Worm (Caenorhabditis elegans) whole organism, late embryonic: ENCODE results near the gene ets-10.
"Not testable (repeated sequence)": the region's sequence is repeated elsewhere in the genome, so short reads cannot be mapped to it uniquely, and the experiment has no call there.

Experiments used
- Y22D7AL.16 ChIP-seq: sonication (generic microtip); optimal IDR thresholded peaks from 2 replicates; lab custom pipeline; 2016; ENCODE audit warnings: missing genetic modification characterization, missing compliant biosample characterization
- ahr-1 ChIP-seq: sonication (generic microtip); optimal IDR thresholded peaks from 2 replicates; lab custom pipeline; 2016; ENCODE audit warnings: missing genetic modification characterization, missing compliant biosample characterization
- ama-1 ChIP-seq: fragments of 150-350 bp; optimal IDR thresholded peaks from 2 replicates; lab custom pipeline; 2014
- ceh-18 ChIP-seq: sonication (generic microtip); optimal IDR thresholded peaks from 2 replicates; lab custom pipeline; 2016; ENCODE audit warnings: missing genetic modification characterization, missing compliant biosample characterization
- ceh-22 ChIP-seq: sonication (generic microtip); optimal IDR thresholded peaks from 2 replicates; lab custom pipeline; 2017; ENCODE audit warnings: missing biosample characterization, missing genetic modification characterization
- ceh-30 ChIP-seq: fragments of 150-350 bp; optimal IDR thresholded peaks from 2 replicates; lab custom pipeline; 2014; ENCODE audit warnings: missing biosample characterization, missing genetic modification characterization
- che-1 ChIP-seq: sonication (generic microtip); optimal IDR thresholded peaks from 2 replicates; lab custom pipeline; 2016; ENCODE audit warnings: mild to moderate bottlenecking, missing genetic modification characterization, missing compliant biosample characterization
- ets-4 ChIP-seq: sonication (generic microtip); optimal IDR thresholded peaks from 2 replicates; lab custom pipeline; 2016; ENCODE audit warnings: missing genetic modification characterization, missing compliant biosample characterization
- fkh-10 ChIP-seq: fragments of 150-350 bp; optimal IDR thresholded peaks from 2 replicates; lab custom pipeline; 2014; ENCODE audit warnings: missing biosample characterization, missing genetic modification reagents, missing genetic modification characterization
- hlh-8 ChIP-seq: sonication (generic microtip); optimal IDR thresholded peaks from 2 replicates; lab custom pipeline; 2016; ENCODE audit warnings: missing genotype, missing genetic modification characterization, missing compliant biosample characterization
- lin-11 ChIP-seq: fragments of 200-800 bp; sonication (Bioruptor generic); optimal IDR thresholded peaks from 2 replicates; lab custom pipeline; 2018; ENCODE audit warnings: mild to moderate bottlenecking, missing genetic modification characterization, missing compliant biosample characterization
- madf-2 ChIP-seq: sonication (generic microtip); optimal IDR thresholded peaks from 2 replicates; lab custom pipeline; 2017; ENCODE audit warnings: missing genetic modification characterization, missing compliant biosample characterization
- mec-3 ChIP-seq: sonication (generic microtip); optimal IDR thresholded peaks from 2 replicates; lab custom pipeline; 2016; ENCODE audit warnings: borderline replicate concordance, missing genetic modification characterization, missing compliant biosample characterization
- nhr-11 ChIP-seq: fragments of 150-350 bp; optimal IDR thresholded peaks from 2 replicates; lab custom pipeline; 2014; ENCODE audit warnings: missing biosample characterization, missing genetic modification characterization
- nhr-232 ChIP-seq: sonication (generic microtip); optimal IDR thresholded peaks from 2 replicates; lab custom pipeline; 2016; ENCODE audit warnings: missing genetic modification characterization, missing compliant biosample characterization
- pax-1 ChIP-seq: fragments of 150-350 bp; optimal IDR thresholded peaks from 2 replicates; lab custom pipeline; 2014; ENCODE audit warnings: missing biosample characterization, missing genetic modification characterization
- pha-2 ChIP-seq: sonication (generic microtip); optimal IDR thresholded peaks from 2 replicates; lab custom pipeline; 2017; ENCODE audit warnings: mild to moderate bottlenecking, missing genetic modification characterization, missing compliant biosample characterization
- pros-1 ChIP-seq: fragments of 150-350 bp; optimal IDR thresholded peaks from 2 replicates; lab custom pipeline; 2014; ENCODE audit warnings: missing biosample characterization, missing genetic modification reagents, missing genetic modification characterization
- rnt-1 ChIP-seq: sonication (generic microtip); optimal IDR thresholded peaks from 2 replicates; lab custom pipeline; 2016; ENCODE audit warnings: missing genetic modification characterization, missing compliant biosample characterization
- sdc-2 ChIP-seq: sonication (generic microtip); optimal IDR thresholded peaks from 2 replicates; lab custom pipeline; 2016; ENCODE audit warnings: missing genotype, missing genetic modification characterization, missing compliant biosample characterization
- sox-4 ChIP-seq: sonication (generic microtip); optimal IDR thresholded peaks from 2 replicates; lab custom pipeline; 2017; ENCODE audit warnings: mild to moderate bottlenecking, missing genetic modification characterization, inconsistent platforms, missing compliant biosample characterization
- tbx-2 ChIP-seq: sonication (generic microtip); optimal IDR thresholded peaks from 2 replicates; lab custom pipeline; 2016; ENCODE audit warnings: missing genetic modification characterization, missing compliant biosample characterization
- tbx-7 ChIP-seq: sonication (generic microtip); optimal IDR thresholded peaks from 2 replicates; lab custom pipeline; 2016; ENCODE audit warnings: missing genotype, missing genetic modification characterization, missing compliant biosample characterization
- unc-42 ChIP-seq: sonication (generic microtip); optimal IDR thresholded peaks from 2 replicates; lab custom pipeline; 2016; ENCODE audit warnings: missing genotype, missing genetic modification characterization, missing compliant biosample characterization
- unc-86 ChIP-seq: sonication (generic microtip); optimal IDR thresholded peaks from 2 replicates; lab custom pipeline; 2016; ENCODE audit warnings: missing genetic modification characterization, missing compliant biosample characterization
- zip-5 ChIP-seq: sonication (generic microtip); optimal IDR thresholded peaks from 2 replicates; lab custom pipeline; 2016; ENCODE audit warnings: missing genetic modification characterization, missing compliant biosample characterization
- ztf-16 ChIP-seq: sonication (generic microtip); optimal IDR thresholded peaks from 2 replicates; lab custom pipeline; 2017; ENCODE audit warnings: missing genetic modification characterization, missing compliant biosample characterization

ets-10 gene

DNA sequence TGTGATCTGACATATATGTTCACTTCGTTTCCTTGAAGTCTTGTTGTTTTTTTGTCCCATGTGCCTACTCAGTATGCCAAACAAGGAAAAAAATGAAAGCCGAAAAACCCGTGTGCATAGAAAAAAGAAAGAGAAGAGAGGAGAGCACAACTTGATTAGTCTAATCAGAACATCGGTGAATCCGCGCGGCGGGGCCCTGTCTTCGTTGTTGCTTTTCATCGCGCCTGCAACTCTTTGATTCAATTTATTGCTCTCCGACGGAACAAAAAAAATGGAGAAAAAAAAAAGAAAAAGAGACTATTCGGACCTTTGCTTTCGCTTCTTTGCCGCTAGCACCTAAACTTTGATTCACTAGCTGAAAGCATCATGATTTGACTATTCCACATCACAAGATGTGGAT is 30.9 kb downstream of the ets-10 start:
- TF ChIP-seq nhr-232 (tag; lab: Kevin White, UChicago) (no peak), madf-2 (tag; lab: Kevin White, UChicago) (no peak), fkh-10 (peak; percentile 24), unc-42 (tag; lab: Kevin White, UChicago) (peak; percentile 95)
- TF ChIP-seq, all 69 proteins: peak for 2

DNA sequence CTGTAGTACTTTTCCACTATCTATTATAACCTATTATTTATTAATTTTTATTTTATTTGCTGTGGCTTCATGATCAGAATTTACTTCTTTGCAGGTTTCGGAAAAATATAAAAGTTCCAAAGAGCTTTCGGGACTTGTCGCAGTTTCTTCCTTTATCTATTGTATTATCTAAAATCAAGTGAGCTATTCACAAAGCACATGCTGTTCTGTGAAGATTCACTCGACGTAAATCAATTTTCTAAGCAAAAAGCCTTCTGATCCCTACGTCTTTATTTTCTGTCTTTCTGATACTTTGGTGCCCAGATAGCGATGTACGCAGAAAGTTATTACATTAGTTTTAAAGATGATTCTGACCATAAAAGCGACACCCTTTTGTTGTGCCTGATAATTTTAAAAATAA is 33.1 kb downstream of the ets-10 start:
- no peak for TF ChIP-seq ceh-22 (tag; lab: Kevin White, UChicago)
- TF ChIP-seq unc-42 (tag; lab: Kevin White, UChicago): peak; percentile 36

DNA sequence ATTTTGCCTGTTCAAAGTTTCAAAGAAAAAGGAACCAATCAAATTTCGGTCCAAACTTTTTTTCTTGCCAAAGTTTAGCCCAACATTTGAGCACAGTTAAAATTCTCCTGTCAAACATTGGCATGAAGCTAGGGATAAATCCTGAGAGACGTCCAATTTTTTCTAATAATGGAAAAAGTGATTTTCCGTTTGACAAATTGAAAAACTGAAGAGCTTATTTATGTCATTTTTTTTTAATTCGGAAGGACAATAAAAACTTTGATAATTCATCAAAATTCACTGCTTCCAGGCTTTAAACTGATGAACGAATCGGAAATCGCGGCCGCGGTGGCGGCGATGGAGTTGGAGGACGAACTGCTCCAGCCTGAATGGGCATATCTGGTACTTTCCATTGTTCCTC is 36.6 kb downstream of the ets-10 start, which contains the start of gene dop-6:
Gene dop-6, plus strand, starts transcription at position 301 of the 400 bp plus-strand sequence.
- no peak for TF ChIP-seq ama-1 (lab: Kevin White, UChicago)
- no peak for TF ChIP-seq che-1 (tag; lab: Kevin White, UChicago)
- TF ChIP-seq ztf-16 (tag; lab: Kevin White, UChicago): no peak
- TF ChIP-seq ahr-1: no peak
- no peak for TF ChIP-seq Y22D7AL.16 (tag; lab: Kevin White, UChicago)
- TF ChIP-seq pros-1: no peak
- no peak for TF ChIP-seq unc-86 (tag; lab: Kevin White, UChicago)
- TF ChIP-seq sox-4 (tag; lab: Kevin White, UChicago): no peak
- no peak for TF ChIP-seq mec-3 (tag; lab: Kevin White, UChicago)
- TF ChIP-seq hlh-8 (tag; lab: Kevin White, UChicago): no peak
- TF ChIP-seq pha-2 (tag; lab: Kevin White, UChicago): no peak

DNA sequence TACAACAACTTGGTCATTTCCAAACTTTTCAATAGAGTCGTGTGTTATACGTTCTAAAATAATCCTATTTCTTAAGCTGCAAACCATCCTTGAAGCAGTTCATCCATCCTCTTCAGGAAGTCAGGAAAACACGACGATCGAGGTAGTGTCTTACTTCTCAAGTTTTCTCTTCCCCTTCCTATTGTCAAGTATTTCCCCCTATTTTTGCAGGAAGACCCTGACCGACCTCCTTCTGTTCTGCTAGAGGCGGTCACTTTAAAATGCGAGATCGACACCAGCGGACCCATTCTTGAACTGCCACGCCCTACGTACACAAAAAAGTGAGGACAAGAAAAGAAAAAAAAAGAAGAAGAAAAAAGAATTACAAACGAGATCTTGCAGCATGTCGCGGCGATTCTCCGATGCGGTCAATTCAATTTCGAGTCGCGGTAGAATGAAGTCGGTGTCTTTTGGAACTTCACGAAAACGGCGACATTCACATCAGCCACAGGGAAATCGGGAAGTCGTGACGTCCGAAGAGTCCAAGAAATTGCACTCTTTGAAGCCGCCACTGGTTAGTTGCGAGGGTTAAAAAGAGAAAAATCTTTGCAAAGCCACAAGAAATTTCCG is 39.0 kb downstream of the ets-10 start:
- TF ChIP-seq ceh-30 (tag; lab: Kevin White, UChicago) (no peak), zip-5 (no peak), unc-42 (tag; lab: Kevin White, UChicago) (peak; percentile 58)

DNA sequence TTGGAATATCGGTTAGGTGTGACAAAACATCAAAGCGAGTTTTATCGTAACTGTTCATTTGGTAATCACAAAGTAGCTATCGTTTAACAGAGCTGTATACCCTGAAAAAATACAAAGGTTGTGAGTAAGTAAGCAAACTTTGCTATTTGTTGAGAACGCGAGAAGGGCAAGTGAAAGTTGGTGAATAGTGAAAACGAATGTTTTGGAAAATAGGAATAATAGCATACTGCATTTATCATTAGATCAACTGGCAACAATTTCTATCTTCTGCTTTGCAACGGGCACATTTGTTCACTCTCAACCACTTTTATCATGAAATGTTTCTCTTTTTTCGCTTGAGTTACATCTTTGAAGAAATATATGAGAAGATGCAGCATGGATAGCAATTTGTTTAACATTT is 44.8 kb downstream of the ets-10 start, which contains the start of gene C24A8.5:
Gene C24A8.5, minus strand, starts transcription at position 101 of the 400 bp plus-strand sequence.
- TF ChIP-seq pax-1 (no peak), rnt-1 (tag; lab: Kevin White, UChicago) (no peak), ets-4 (tag; lab: Kevin White, UChicago) (no peak), tbx-2 (no peak), sdc-2 (no peak), nhr-11 (tag; lab: Kevin White, UChicago) (no peak), ceh-18 (tag; lab: Kevin White, UChicago) (no peak), madf-2 (tag; lab: Kevin White, UChicago) (no peak)

DNA sequence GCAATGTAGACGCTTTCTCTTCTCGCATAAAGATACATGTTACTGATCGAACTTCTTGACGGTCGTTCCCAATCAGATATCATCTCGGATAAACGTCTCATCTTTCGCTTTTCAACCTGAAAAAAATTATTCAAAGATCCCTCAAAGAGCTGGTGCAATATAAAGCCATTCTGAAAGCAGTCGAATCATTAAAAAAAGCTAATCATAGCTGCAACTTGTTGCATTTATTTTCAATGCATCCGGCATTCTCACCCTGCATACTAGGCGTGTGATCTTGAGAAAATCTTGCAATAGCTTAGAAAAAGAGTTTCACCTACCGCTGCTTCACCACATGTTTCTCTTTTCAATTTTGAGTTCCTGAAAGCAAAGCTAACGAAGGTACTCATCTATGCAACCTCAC is 48.3 kb downstream of the ets-10 start, which contains the start of gene C24A8.6:
Gene C24A8.6, minus strand, starts transcription at position 101 of the 400 bp plus-strand sequence.
- not testable (repeated sequence) for TF ChIP-seq tbx-7, lin-11, sdc-2
- TF ChIP-seq, all 69 proteins: peak for 0; not testable (repeated sequence) for 69
